Fruit fly (Drosophila melanogaster): ENCODE results near the gene Eip78C.

The Eip78C gene

DNA sequence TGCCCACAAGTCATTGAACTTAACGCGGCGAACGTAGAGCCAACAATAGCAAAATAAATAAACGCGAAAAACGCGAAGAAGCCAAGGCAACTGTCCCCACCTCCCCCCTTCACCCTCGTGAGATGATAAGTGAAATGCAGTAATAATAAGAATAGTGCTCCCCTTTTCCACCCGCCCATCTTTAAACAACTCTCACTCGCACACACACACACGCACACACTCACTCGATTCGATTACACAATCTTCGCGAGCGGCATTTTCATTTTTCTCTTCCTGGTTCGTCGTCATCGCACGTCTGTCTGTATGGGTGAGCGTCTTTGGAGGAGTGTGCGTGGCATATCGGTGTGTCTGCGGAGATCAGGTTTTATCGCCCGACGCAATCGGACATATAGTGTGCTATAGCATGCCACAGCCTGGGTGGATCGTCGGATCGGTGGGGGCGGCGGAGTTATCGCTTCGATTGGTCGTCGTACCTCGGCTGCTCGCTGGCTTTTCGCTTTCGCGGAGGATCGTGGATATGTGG, 1.6 kb upstream of the Eip78C start (continued):
- TF ChIP-seq sr (GFP tag; IDR thresholded peaks at IDR 0.05) (no peak), CG6175 (GFP tag; IDR thresholded peaks at IDR 0.05) (0 out of 3 replicates have a peak, but pooled peaks have one; percentile 8), Fer1 (GFP tag; optimal IDR thresholded peaks at IDR 0.05) (no peak), Nf-YB (GFP tag; optimal IDR thresholded peaks at IDR 0.05) (peak; percentile 5), Pdp1 (GFP tag; optimal IDR thresholded peaks at IDR 0.05) (peak in 1 of 2 experiments; percentile 95), CG8478 (optimal IDR thresholded peaks at IDR 0.05) (peak; percentile 60), CG17802 (tag; optimal IDR thresholded peaks at IDR 0.05) (no peak), zen2 (GFP tag; IDR thresholded peaks at IDR 0.05; ENCODE audit: partially characterized antibody) (no peak), mam (GFP tag; optimal IDR thresholded peaks at IDR 0.05) (no peak), crol (GFP tag; IDR thresholded peaks at IDR 0.05) (peak; percentile 80), so (GFP tag; IDR thresholded peaks at IDR 0.05) (0 out of 3 replicates have a peak, but pooled peaks have one; percentile 16), Myb (GFP tag; optimal IDR thresholded peaks at IDR 0.05) (no peak), Xbp1 (GFP tag; optimal IDR thresholded peaks at IDR 0.05) (peak; percentile 52), CG12155 (GFP tag; optimal IDR thresholded peaks at IDR 0.05) (no peak), cato (GFP tag; optimal IDR thresholded peaks at IDR 0.05; ENCODE audit: borderline replicate concordance) (no peak), cg (GFP tag; optimal IDR thresholded peaks at IDR 0.05) (peak; percentile 76), sd (tag; optimal IDR thresholded peaks at IDR 0.05) (no peak), Blimp-1 (GFP tag; optimal IDR thresholded peaks at IDR 0.05) (peak; percentile 15), H15 (GFP tag; IDR thresholded peaks at IDR 0.05) (no peak), CG6791 (GFP tag; IDR thresholded peaks at IDR 0.05; ENCODE audit: partially characterized antibody) (0 out of 3 replicates have a peak, but pooled peaks have one; percentile 39), CG9609 (GFP tag; optimal IDR thresholded peaks at IDR 0.05) (no peak), ems (GFP tag; optimal IDR thresholded peaks at IDR 0.05) (no peak), bbx (GFP tag; IDR thresholded peaks at IDR 0.05; ENCODE audit: partially characterized antibody) (no peak), crc (GFP tag; optimal IDR thresholded peaks at IDR 0.05) (no peak), CG6683 (GFP tag; optimal IDR thresholded peaks at IDR 0.05) (no peak), row (GFP tag; IDR thresholded peaks at IDR 0.05) (0 out of 3 replicates have a peak, but pooled peaks have one; percentile 11), CG32772 (GFP tag; IDR thresholded peaks at IDR 0.05) (no peak), CG4424 (GFP tag; optimal IDR thresholded peaks at IDR 0.05) (no peak), CG13424 (tag; optimal IDR thresholded peaks at IDR 0.05) (no peak)

dm6 chr3L:21225642-21226041, 767 bp upstream of the Eip78C start:
- no peak for TF ChIP-seq run (tag; optimal IDR thresholded peaks at IDR 0.05)
- TF ChIP-seq cg (GFP tag; optimal IDR thresholded peaks at IDR 0.05), result peak; percentile 38
- peak; percentile 28; the same call in 1 of the 2 replicates for TF ChIP-seq crol (GFP tag; IDR thresholded peaks at IDR 0.05)
- TF ChIP-seq Trl (optimal IDR thresholded peaks at IDR 0.05), result peak in 1 of 2 experiments; percentile 44
- TF ChIP-seq Trl (GFP tag; optimal IDR thresholded peaks at IDR 0.05), result no peak
- no peak for TF ChIP-seq schlank (tag; optimal IDR thresholded peaks at IDR 0.05)
- no peak for TF ChIP-seq br (optimal IDR thresholded peaks at IDR 0.05)
- TF ChIP-seq z (GFP tag; IDR thresholded peaks at IDR 0.05), result 0 out of 3 replicates have a peak, but pooled peaks have one; percentile 33

- TF ChIP-seq CG2129 (GFP tag; IDR thresholded peaks at IDR 0.05; ENCODE audit: partially characterized antibody), result no peak
- TF ChIP-seq CG10979 (tag; optimal IDR thresholded peaks at IDR 0.05), result no peak
- no peak for TF ChIP-seq CG17568 (GFP tag; optimal IDR thresholded peaks at IDR 0.05)
- TF ChIP-seq bsh (GFP tag; optimal IDR thresholded peaks at IDR 0.05), result peak in 1 of 2 experiments; percentile 10
- TF ChIP-seq br (optimal IDR thresholded peaks at IDR 0.05), result no peak
- no peak for TF ChIP-seq CG3838 (GFP tag; optimal IDR thresholded peaks at IDR 0.05)
- peak; percentile 76 for TF ChIP-seq Drgx (GFP tag; IDR thresholded peaks at IDR 0.05)
- TF ChIP-seq HLH54F (GFP tag; optimal IDR thresholded peaks at IDR 0.05), result no peak
- no peak for TF ChIP-seq CG34376 (GFP tag; optimal IDR thresholded peaks at IDR 0.05)
- TF ChIP-seq gsb (GFP tag; IDR thresholded peaks at IDR 0.05), result no peak
- no peak for TF ChIP-seq CG17829 (tag; optimal IDR thresholded peaks at IDR 0.05)
- no peak for TF ChIP-seq Taf1 (GFP tag; IDR thresholded peaks at IDR 0.05)
Measured at dm6 chr3L:21229764-21230163, 3.4 kb downstream of the Eip78C start.

Data from whole organism, embryonic.